Fruit fly (Drosophila melanogaster) whole organism, embryonic: Measurements from ENCODE around the gene SecS.

ENCODE experiments used
- Atf6 ChIP-seq: fragments of 200-800 bp; sonication (Bioruptor generic); IDR thresholded peaks from 2 replicates; pipeline ENCODE4 v1.3.6; 2022; ENCODE audit warnings: missing biosample characterization, missing genetic modification characterization
- Bdp1 ChIP-seq: fragments of 200-800 bp; sonication (Bioruptor generic); optimal IDR thresholded peaks from 3 replicates; lab custom pipeline; 2016; ENCODE audit warnings: missing biosample characterization, missing genetic modification characterization
- CG10565 ChIP-seq: fragments of 200-800 bp; sonication (Bioruptor generic); optimal IDR thresholded peaks from 3 replicates; lab custom pipeline; 2016; ENCODE audit warnings: missing biosample characterization, mild to moderate bottlenecking, missing genetic modification characterization
- CG10979 ChIP-seq: fragments of 200-800 bp; sonication (Bioruptor generic); optimal IDR thresholded peaks from 2 replicates; lab custom pipeline; 2018; ENCODE audit warnings: missing biosample characterization, mild to moderate bottlenecking, missing genetic modification characterization, moderate library complexity
- CG11398 ChIP-seq: fragments of 200-800 bp; sonication (Bioruptor generic); optimal IDR thresholded peaks from 2 replicates; lab custom pipeline; 2016; ENCODE audit warnings: missing biosample characterization, missing genetic modification characterization
- CG13287 ChIP-seq: fragments of 200-800 bp; sonication (Bioruptor generic); IDR thresholded peaks from 2 replicates; pipeline ENCODE4 v1.3.6; 2022; ENCODE audit warnings: missing biosample characterization, missing genetic modification characterization; ENCODE audit not compliant: partially characterized antibody
- CG13624 ChIP-seq: fragments of 200-800 bp; sonication (Bioruptor generic); optimal IDR thresholded peaks from 2 replicates; lab custom pipeline; 2016; ENCODE audit warnings: missing biosample characterization, missing genetic modification characterization
- CG14667 ChIP-seq: fragments of 200-800 bp; sonication (Bioruptor generic); IDR thresholded peaks from 2 replicates; pipeline ENCODE4 v1.3.6; 2022; ENCODE audit warnings: missing biosample characterization, missing genetic modification characterization
- CG15514 ChIP-seq: fragments of 200-800 bp; sonication (Bioruptor generic); optimal IDR thresholded peaks from 3 replicates; lab custom pipeline; 2017; ENCODE audit warnings: missing biosample characterization, missing genetic modification characterization, mild to moderate bottlenecking, moderate library complexity, missing genetic modification reagents
- CG16779 ChIP-seq: fragments of 200-800 bp; sonication (Bioruptor generic); IDR thresholded peaks from 2 replicates; pipeline ENCODE4 v1.3.6; 2022; ENCODE audit warnings: missing biosample characterization, missing genetic modification characterization
- CG2116 ChIP-seq: fragments of 200-800 bp; sonication (Bioruptor generic); optimal IDR thresholded peaks from 3 replicates; lab custom pipeline; 2018; ENCODE audit warnings: missing biosample characterization, mild to moderate bottlenecking, missing genetic modification characterization
- CG2129 ChIP-seq: fragments of 200-800 bp; sonication (Bioruptor generic); IDR thresholded peaks from 2 replicates; pipeline ENCODE4 v1.3.6; 2022; ENCODE audit warnings: missing biosample characterization, missing genetic modification characterization; ENCODE audit not compliant: partially characterized antibody
- CG2199 ChIP-seq: fragments of 200-800 bp; sonication (Bioruptor generic); IDR thresholded peaks from 3 replicates; pipeline ENCODE4 v1.3.6; 2022; ENCODE audit warnings: missing biosample characterization, missing genetic modification characterization
- CG30403 ChIP-seq: fragments of 200-800 bp; sonication (Bioruptor generic); optimal IDR thresholded peaks from 3 replicates; lab custom pipeline; 2016; ENCODE audit warnings: missing biosample characterization, missing genetic modification characterization
- CG31365 ChIP-seq: fragments of 200-800 bp; sonication (Bioruptor generic); optimal IDR thresholded peaks from 2 replicates; lab custom pipeline; 2018; ENCODE audit warnings: missing biosample characterization, mild to moderate bottlenecking, missing genetic modification characterization
- CG3163 ChIP-seq: fragments of 200-800 bp; sonication (Bioruptor generic); optimal IDR thresholded peaks from 3 replicates; lab custom pipeline; 2016; ENCODE audit warnings: missing biosample characterization, missing genetic modification characterization
- CG34376 ChIP-seq: fragments of 200-800 bp; sonication (Bioruptor generic); optimal IDR thresholded peaks from 2 replicates; lab custom pipeline; 2018; ENCODE audit warnings: missing biosample characterization, mild to moderate bottlenecking, missing genetic modification characterization
- CG34422 ChIP-seq: fragments of 200-800 bp; sonication (Bioruptor generic); IDR thresholded peaks from 3 replicates; pipeline ENCODE4 v1.3.6; 2022; ENCODE audit warnings: missing biosample characterization, missing genetic modification characterization
- CG3995 ChIP-seq: fragments of 200-800 bp; sonication (Bioruptor generic); optimal IDR thresholded peaks from 3 replicates; lab custom pipeline; 2016; ENCODE audit warnings: missing biosample characterization, missing genetic modification characterization
- CG9215 ChIP-seq: fragments of 200-800 bp; sonication (Bioruptor generic); IDR thresholded peaks from 2 replicates; pipeline ENCODE4 v1.3.6; 2022; ENCODE audit warnings: missing biosample characterization, missing genetic modification characterization
- Chrac-16 ChIP-seq: fragments of 200-800 bp; sonication (Bioruptor generic); optimal IDR thresholded peaks from 3 replicates; lab custom pipeline; 2016; ENCODE audit warnings: missing biosample characterization, missing genetic modification characterization
- Dll ChIP-seq: fragments of 200-800 bp; sonication (Bioruptor generic); IDR thresholded peaks from 4 replicates; pipeline ENCODE4 v1.3.6; 2022; ENCODE audit warnings: missing biosample characterization, missing genetic modification characterization; ENCODE audit not compliant: partially characterized antibody
- Dp ChIP-seq: fragments of 200-800 bp; sonication (Bioruptor generic); optimal IDR thresholded peaks from 2 replicates; lab custom pipeline; 2018; ENCODE audit warnings: missing biosample characterization, mild to moderate bottlenecking, missing genetic modification characterization, moderate library complexity
- Dref ChIP-seq: fragments of 200-800 bp; sonication (Bioruptor generic); IDR thresholded peaks from 2 replicates; pipeline ENCODE4 v1.3.6; 2022; ENCODE audit warnings: missing biosample characterization, missing genetic modification characterization
- ERR ChIP-seq: fragments of 200-800 bp; sonication (Bioruptor generic); optimal IDR thresholded peaks from 2 replicates; lab custom pipeline; 2016; ENCODE audit warnings: missing biosample characterization, missing genetic modification characterization
- Kr ChIP-seq: fragments of 200-800 bp; sonication (Bioruptor generic); optimal IDR thresholded peaks from 2 replicates; lab custom pipeline; 2017; ENCODE audit warnings: missing biosample characterization, mild to moderate bottlenecking, missing genetic modification characterization
- MBD-R2 ChIP-seq: fragments of 200-800 bp; sonication (Bioruptor generic); IDR thresholded peaks from 2 replicates; pipeline ENCODE4 v1.3.6; 2022; ENCODE audit warnings: missing biosample characterization, missing genetic modification characterization
- MESR4 ChIP-seq: fragments of 200-800 bp; sonication (Bioruptor generic); optimal IDR thresholded peaks from 2 replicates; lab custom pipeline; 2018; ENCODE audit warnings: missing biosample characterization, mild to moderate bottlenecking, missing genetic modification characterization, moderate library complexity
- NfI ChIP-seq: fragments of 200-800 bp; sonication (Bioruptor generic); optimal IDR thresholded peaks from 3 replicates; lab custom pipeline; 2018; ENCODE audit warnings: missing biosample characterization, mild to moderate bottlenecking, missing genetic modification characterization, moderate library complexity
- Oaz ChIP-seq: fragments of 200-800 bp; sonication (Bioruptor generic); IDR thresholded peaks from 2 replicates; pipeline ENCODE4 v1.3.6; 2022; ENCODE audit warnings: missing biosample characterization, missing genetic modification characterization
- ash1 ChIP-seq: fragments of 200-800 bp; sonication (Bioruptor generic); optimal IDR thresholded peaks from 2 replicates; lab custom pipeline; 2018; ENCODE audit warnings: missing biosample characterization, mild to moderate bottlenecking, missing genetic modification characterization
- bab2 ChIP-seq: fragments of 200-800 bp; sonication (Bioruptor generic); optimal IDR thresholded peaks from 2 replicates; lab custom pipeline; 2016; ENCODE audit warnings: missing biosample characterization, missing genetic modification characterization
- caup ChIP-seq: fragments of 200-800 bp; sonication (Bioruptor generic); optimal IDR thresholded peaks from 3 replicates; lab custom pipeline; 2017; ENCODE audit warnings: missing biosample characterization, mild to moderate bottlenecking, missing genetic modification characterization, moderate library complexity; ENCODE audit not compliant: severe bottlenecking
- crp ChIP-seq, 2 experiments: fragments of 200-800 bp; sonication (Bioruptor generic); optimal IDR thresholded peaks; 2 replicates in 1 of 2; 3 replicates in 1 of 2; lab custom pipeline; 2017; ENCODE audit warnings: missing biosample characterization in 2 of 2, missing genetic modification characterization in 2 of 2, mild to moderate bottlenecking in 1 of 2, moderate library complexity in 1 of 2
- da ChIP-seq: fragments of 200-800 bp; sonication (Bioruptor generic); optimal IDR thresholded peaks from 2 replicates; lab custom pipeline; 2016; ENCODE audit warnings: missing biosample characterization, missing genetic modification characterization
- eyg ChIP-seq: fragments of 200-800 bp; sonication (Bioruptor generic); optimal IDR thresholded peaks from 3 replicates; lab custom pipeline; 2016; ENCODE audit warnings: missing biosample characterization, missing genetic modification characterization
- fd102C ChIP-seq: fragments of 200-800 bp; sonication (Bioruptor generic); optimal IDR thresholded peaks from 2 replicates; lab custom pipeline; 2018; ENCODE audit warnings: missing biosample characterization, mild to moderate bottlenecking, missing genetic modification characterization, moderate library complexity
- h ChIP-seq: fragments of >200 bp; optimal IDR thresholded peaks from 2 replicates; lab custom pipeline; 2017
- inv ChIP-seq: fragments of 200-800 bp; sonication (Bioruptor generic); IDR thresholded peaks from 2 replicates; pipeline ENCODE4 v1.3.6; 2022; ENCODE audit warnings: missing biosample characterization, missing genetic modification characterization; ENCODE audit not compliant: partially characterized antibody
- mam ChIP-seq: fragments of 200-800 bp; sonication (Bioruptor generic); optimal IDR thresholded peaks from 3 replicates; lab custom pipeline; 2016; ENCODE audit warnings: missing biosample characterization, missing genetic modification characterization
- nerfin-1 ChIP-seq: fragments of 200-800 bp; sonication (Bioruptor generic); optimal IDR thresholded peaks from 3 replicates; lab custom pipeline; 2019; ENCODE audit warnings: missing biosample characterization, mild to moderate bottlenecking, missing genetic modification characterization, moderate library complexity
- nmo ChIP-seq: fragments of 200-800 bp; sonication (Bioruptor generic); optimal IDR thresholded peaks from 2 replicates; lab custom pipeline; 2018; ENCODE audit warnings: missing biosample characterization, mild to moderate bottlenecking, missing genetic modification characterization, moderate library complexity
- pzg ChIP-seq: fragments of 200-800 bp; sonication (Bioruptor generic); optimal IDR thresholded peaks from 3 replicates; lab custom pipeline; 2018; ENCODE audit warnings: missing biosample characterization, mild to moderate bottlenecking, missing genetic modification characterization, moderate library complexity
- shn ChIP-seq: fragments of 200-800 bp; sonication (Bioruptor generic); optimal IDR thresholded peaks from 3 replicates; lab custom pipeline; 2016; ENCODE audit warnings: missing biosample characterization, missing genetic modification characterization
- sisA ChIP-seq: fragments of 200-800 bp; sonication (Bioruptor generic); IDR thresholded peaks from 2 replicates; pipeline ENCODE4 v1.3.6; 2022; ENCODE audit warnings: missing biosample characterization, missing genetic modification characterization
- unc-4 ChIP-seq: fragments of 200-800 bp; sonication (Bioruptor generic); IDR thresholded peaks from 2 replicates; pipeline ENCODE4 v1.3.6; 2022; ENCODE audit warnings: missing biosample characterization, missing genetic modification characterization; ENCODE audit not compliant: partially characterized antibody
- wdn ChIP-seq: fragments of 200-800 bp; sonication (Bioruptor generic); IDR thresholded peaks from 2 replicates; pipeline ENCODE4 v1.3.6; 2022; ENCODE audit warnings: missing biosample characterization, missing genetic modification characterization
- yki ChIP-seq: fragments of >200 bp; optimal IDR thresholded peaks from 3 replicates; lab custom pipeline; 2018
- zen2 ChIP-seq: fragments of 200-800 bp; sonication (Bioruptor generic); IDR thresholded peaks from 3 replicates; pipeline ENCODE4 v1.3.6; 2022; ENCODE audit warnings: missing biosample characterization, missing genetic modification characterization; ENCODE audit not compliant: partially characterized antibody

The SecS gene

dm6 chr3R:5632182-5632581 is 30.9 kb downstream of the SecS start, which contains the start of gene CG31549 (continued):
- TF ChIP-seq Oaz (GFP tag; lab: Robert Waterston, UW) (no peak), Dp (GFP tag; lab: Kevin White, UChicago) (peak; percentile 58), pzg (GFP tag; lab: Kevin White, UChicago) (peak; percentile 28), MBD-R2 (GFP tag; lab: Robert Waterston, UW) (peak; percentile 76), CG2116 (GFP tag; lab: Kevin White, UChicago) (peak; percentile 30), unc-4 (GFP tag; lab: Robert Waterston, UW) (0 out of 2 replicates have a peak, but pooled peaks have one; percentile 36), CG2129 (GFP tag; lab: Robert Waterston, UW) (no peak), CG34376 (GFP tag; lab: Kevin White, UChicago) (peak; percentile 13), Dref (peak; percentile 49), zen2 (GFP tag; lab: Robert Waterston, UW) (no peak), MESR4 (GFP tag; lab: Kevin White, UChicago) (peak; percentile 39), CG13287 (GFP tag; lab: Robert Waterston, UW) (peak; percentile 28; the same call in 1 of the 2 replicates), CG13624 (GFP tag; lab: Kevin White, UChicago) (no peak), NfI (no peak), Dll (GFP tag; lab: Robert Waterston, UW) (peak; percentile 43; the same call in 2 of the 4 replicates), bab2 (no peak), crp (GFP tag; optimal IDR thresholded peaks at IDR 0.05; lab: Kevin White, UChicago) (peak in 1 of 2 experiments; percentile 90), yki (lab: Kevin White, UChicago) (no peak), caup (GFP tag; lab: Kevin White, UChicago) (no peak), CG30403 (GFP tag; lab: Kevin White, UChicago) (no peak)

- TF ChIP-seq CG16779 (GFP tag; lab: Robert Waterston, UW) (no peak), CG3163 (GFP tag; lab: Kevin White, UChicago) (no peak), CG34422 (GFP tag; lab: Robert Waterston, UW) (no peak), CG2116 (GFP tag; lab: Kevin White, UChicago) (peak; percentile 96), eyg (GFP tag; lab: Kevin White, UChicago) (no peak), CG11398 (GFP tag; lab: Kevin White, UChicago) (no peak), MBD-R2 (GFP tag; lab: Robert Waterston, UW) (peak; percentile 52; the same call in 1 of the 2 replicates), CG15514 (GFP tag; lab: Kevin White, UChicago) (peak; percentile 76), CG9215 (no peak), mam (GFP tag; lab: Kevin White, UChicago) (no peak), ERR (GFP tag; lab: Kevin White, UChicago) (peak; percentile 40), inv (GFP tag; lab: Robert Waterston, UW) (0 out of 2 replicates have a peak, but pooled peaks have one; percentile 18), da (no peak), h (lab: Kevin White, UChicago) (no peak), ash1 (no peak), CG3995 (peak; percentile 45), CG10979 (tag; lab: Kevin White, UChicago) (no peak), sisA (no peak), Bdp1 (GFP tag; lab: Kevin White, UChicago) (no peak), shn (GFP tag; lab: Kevin White, UChicago) (no peak), CG13287 (GFP tag; lab: Robert Waterston, UW) (peak; percentile 14; the same call in 1 of the 2 replicates), CG2199 (GFP tag; lab: Robert Waterston, UW) (no peak), wdn (no peak), nmo (GFP tag; lab: Kevin White, UChicago) (no peak), Chrac-16 (GFP tag; lab: Kevin White, UChicago) (no peak), nerfin-1 (tag; lab: Kevin White, UChicago) (no peak), Atf6 (GFP tag; lab: Robert Waterston, UW) (no peak), Dref (peak; percentile 60), MESR4 (GFP tag; lab: Kevin White, UChicago) (peak; percentile 54), CG10565 (GFP tag; lab: Kevin White, UChicago) (no peak), CG14667 (GFP tag; lab: Robert Waterston, UW) (no peak), Kr (GFP tag; lab: Kevin White, UChicago) (no peak), fd102C (GFP tag; lab: Kevin White, UChicago) (no peak), CG31365 (tag; lab: Kevin White, UChicago) (no peak)
These were observed 32.2 kb downstream of the SecS start, which contains the start of gene CG12171 for dm6 chr3R:5633437-5633836. Gene CG12171 (plus strand): TSS chr3R:5633627.
